Fruit fly (Drosophila melanogaster): ENCODE measurements around the gene Dora.

Gene Dora

dm6 chrX:18857356-18857807 is 6.4 kb upstream of the Dora start, which contains the start of gene CG7322:
TSS of gene CG7322 (minus strand) at chrX:18857757.
- TF ChIP-seq CG8478 (optimal IDR thresholded peaks at IDR 0.05) = no peak
- TF ChIP-seq CTCF (optimal IDR thresholded peaks at IDR 0.05) = no peak

dm6 chrX:18857916-18858315 is 5.8 kb upstream of the Dora start, which contains the start of gene Usp39:
TSS of gene Usp39 (plus strand) at chrX:18858203.
- TF ChIP-seq CTCF (optimal IDR thresholded peaks at IDR 0.05) (no peak), CG8478 (optimal IDR thresholded peaks at IDR 0.05) (no peak)

- TF ChIP-seq CG8478 (optimal IDR thresholded peaks at IDR 0.05) (no peak), CTCF (optimal IDR thresholded peaks at IDR 0.05) (no peak)
Observed at dm6 chrX:18860074-18860473, 3.7 kb upstream of the Dora start, which contains the start of gene CG32544. TSS of gene CG32544 (plus strand) at chrX:18860284.

dm6 chrX:18864483-18865358 is 971 bp downstream of the Dora start:
- TF ChIP-seq CG8478 (optimal IDR thresholded peaks at IDR 0.05) (no peak), CTCF (optimal IDR thresholded peaks at IDR 0.05) (no peak)

- no peak for TF ChIP-seq CG8478 (optimal IDR thresholded peaks at IDR 0.05)
- TF ChIP-seq CTCF (optimal IDR thresholded peaks at IDR 0.05) = no peak
Observed at dm6 chrX:18866289-18866832, 2.6 kb downstream of the Dora start.

- TF ChIP-seq CTCF (optimal IDR thresholded peaks at IDR 0.05) (no peak), CG8478 (optimal IDR thresholded peaks at IDR 0.05) (no peak)
Observed at dm6 chrX:18868142-18868541, 4.4 kb downstream of the Dora start.

- TF ChIP-seq CTCF (optimal IDR thresholded peaks at IDR 0.05) (no peak), CG8478 (optimal IDR thresholded peaks at IDR 0.05) (no peak)
Observed at dm6 chrX:18869489-18870132, 5.9 kb downstream of the Dora start.

- TF ChIP-seq CTCF (optimal IDR thresholded peaks at IDR 0.05) (no peak), CG8478 (optimal IDR thresholded peaks at IDR 0.05) (no peak)
Observed at dm6 chrX:18883999-18884671, 20.4 kb downstream of the Dora start, which contains the start of gene CG7332. TSS of gene CG7332 (plus strand) at chrX:18884513.

- TF ChIP-seq CTCF (optimal IDR thresholded peaks at IDR 0.05) = no peak
- no peak for TF ChIP-seq CG8478 (optimal IDR thresholded peaks at IDR 0.05)
Observed at dm6 chrX:18893433-18893832, 29.7 kb downstream of the Dora start, which contains the start of gene Flacc. TSS of gene Flacc (minus strand) at chrX:18893636.

dm6 chrX:18894146-18894545 is 30.4 kb downstream of the Dora start, which contains the start of gene SdhBL:
TSS of gene SdhBL (plus strand) at chrX:18894446.
- no peak for TF ChIP-seq CG8478 (optimal IDR thresholded peaks at IDR 0.05)

- TF ChIP-seq CG8478 (optimal IDR thresholded peaks at IDR 0.05) (no peak), CTCF (optimal IDR thresholded peaks at IDR 0.05) (no peak)
Observed at dm6 chrX:18897294-18897693, 33.5 kb downstream of the Dora start.

dm6 chrX:18897906-18898305 is 34.2 kb downstream of the Dora start:
- TF ChIP-seq CTCF (optimal IDR thresholded peaks at IDR 0.05) (no peak), CG8478 (optimal IDR thresholded peaks at IDR 0.05) (no peak)

- TF ChIP-seq CTCF (optimal IDR thresholded peaks at IDR 0.05) (no peak), CG8478 (optimal IDR thresholded peaks at IDR 0.05) (no peak)
Observed at dm6 chrX:18899835-18900460, 36.2 kb downstream of the Dora start, which contains the start of gene CG7378. TSS of gene CG7378 (plus strand) at chrX:18900410.

- TF ChIP-seq CTCF (optimal IDR thresholded peaks at IDR 0.05) (no peak), CG8478 (optimal IDR thresholded peaks at IDR 0.05) (no peak)
Observed at dm6 chrX:18900958-18901357, 37.2 kb downstream of the Dora start.

Data from S2 (cell line).